Worm (Caenorhabditis elegans) whole organism, early embryonic: Measurements from ENCODE around the gene ppm-2.

ENCODE experiments used
- F13C5.2 ChIP-seq: sonication (generic microtip); optimal IDR thresholded peaks from 2 replicates; lab custom pipeline; 2017; ENCODE audit warnings: mild to moderate bottlenecking, missing genetic modification characterization, inconsistent platforms, missing compliant biosample characterization
- ama-1 ChIP-seq: fragments of 150-350 bp; optimal IDR thresholded peaks from 2 replicates; lab custom pipeline; 2014
- ceh-13 ChIP-seq: fragments of 200-800 bp; sonication (Bioruptor generic); optimal IDR thresholded peaks from 2 replicates; lab custom pipeline; 2018; ENCODE audit warnings: mild to moderate bottlenecking, missing genetic modification characterization, missing compliant biosample characterization
- ets-7 ChIP-seq: sonication (generic microtip); optimal IDR thresholded peaks from 2 replicates; lab custom pipeline; 2016; ENCODE audit warnings: missing genotype, missing genetic modification characterization, missing compliant biosample characterization
- flt-1 ChIP-seq: fragments of 200-800 bp; sonication (Bioruptor generic); IDR thresholded peaks from 2 replicates; pipeline ENCODE4 v1.3.6; 2022; ENCODE audit warnings: missing genetic modification characterization, missing compliant biosample characterization
- sea-1 ChIP-seq: fragments of 200-800 bp; sonication (Bioruptor generic); conservative IDR thresholded peaks from 2 replicates; pipeline ENCODE4 v1.3.6; 2022; ENCODE audit warnings: missing genetic modification characterization, missing compliant biosample characterization

ce11 chrIII:4656415-4656814 lies 6.1 kb downstream of the ppm-2 start:
- TF ChIP-seq F13C5.2 (tag; lab: Kevin White, UChicago) (no peak), ama-1 (no peak), ets-7 (tag; lab: Kevin White, UChicago) (no peak), flt-1 (GFP tag; lab: Robert Waterston, UW) (no peak), ceh-13 (GFP tag; lab: Kevin White, UChicago) (no peak), sea-1 (GFP tag; lab: Robert Waterston, UW) (no peak)
